Fruit fly (Drosophila melanogaster) S2 (cell line): ENCODE results near the gene CG1840.

ENCODE experiments used
- CG8478 ChIP-seq: fragments of >200 bp; optimal IDR thresholded peaks from 2 replicates; lab custom pipeline; 2018
- CTCF ChIP-seq, 2 experiments: fragments of >200 bp; optimal IDR thresholded peaks; 2 replicates each; lab custom pipeline; 2018

DNA sequence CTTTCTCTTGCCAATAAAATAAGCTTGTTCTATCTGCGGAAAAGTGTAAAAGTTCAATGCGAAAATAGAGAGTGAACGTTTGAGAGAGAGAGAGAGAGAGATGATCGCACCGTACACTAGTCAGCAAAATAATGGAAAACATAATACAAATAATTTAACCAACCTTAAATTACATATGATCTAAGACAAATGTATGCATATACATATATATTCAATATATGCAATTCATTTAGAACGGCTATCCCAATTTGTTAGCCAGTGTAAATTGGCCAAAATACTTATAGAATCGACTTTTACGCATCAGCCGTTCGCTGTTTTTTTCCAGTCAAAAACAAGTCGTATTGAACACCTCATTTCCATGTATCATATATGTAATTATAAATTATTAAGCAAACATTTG is 37.1 kb downstream of the CG1840 start:
- TF ChIP-seq CG8478 (lab: Kevin White, UChicago) (no peak), CTCF (optimal IDR thresholded peaks at IDR 0.05; lab: Kevin White, UChicago) (no peak)
